Worm (Caenorhabditis elegans) whole organism, L4 larva: Measurements from ENCODE around the gene mtl-1.

ENCODE experiments used
- D1046.2 ChIP-seq: fragments of 200-800 bp; sonication (Bioruptor generic); IDR thresholded peaks from 2 replicates; pipeline ENCODE4 v1.3.6; 2022; ENCODE audit warnings: missing genetic modification characterization, missing compliant biosample characterization
- F26F4.8 ChIP-seq: fragments of 200-800 bp; sonication (Bioruptor generic); conservative IDR thresholded peaks from 2 replicates; pipeline ENCODE4 v1.3.6; 2022; ENCODE audit warnings: missing genetic modification characterization, missing compliant biosample characterization
- F44E2.7 ChIP-seq: fragments of 200-800 bp; sonication (Bioruptor generic); IDR thresholded peaks from 2 replicates; pipeline ENCODE4 v2.1.2; 2022; ENCODE audit warnings: missing genetic modification characterization, missing compliant biosample characterization
- T20F7.1 ChIP-seq: fragments of 200-800 bp; sonication (Bioruptor generic); optimal IDR thresholded peaks from 2 replicates; lab custom pipeline; 2018; ENCODE audit warnings: mild to moderate bottlenecking, missing genetic modification characterization, missing compliant biosample characterization
- T26A8.4 ChIP-seq: fragments of 200-800 bp; sonication (Bioruptor generic); IDR thresholded peaks from 2 replicates; pipeline ENCODE4 v1.3.6; 2022; ENCODE audit warnings: missing genetic modification characterization, missing compliant biosample characterization
- attf-4 ChIP-seq: sonication (generic microtip); optimal IDR thresholded peaks from 3 replicates; lab custom pipeline; 2017; ENCODE audit warnings: missing biosample characterization, missing genetic modification characterization
- ceh-20 ChIP-seq: fragments of 200-800 bp; sonication (Bioruptor generic); IDR thresholded peaks from 2 replicates; pipeline ENCODE4 v1.3.6; 2022; ENCODE audit warnings: missing genetic modification reagents, missing genetic modification characterization, missing compliant biosample characterization
- ces-1 ChIP-seq: fragments of 150-350 bp; sonication (generic microtip); optimal IDR thresholded peaks from 4 replicates; lab custom pipeline; 2014; ENCODE audit warnings: missing biosample characterization, missing genetic modification reagents, missing genetic modification characterization
- cey-2 ChIP-seq: sonication (generic microtip); optimal IDR thresholded peaks from 3 replicates; lab custom pipeline; 2017; ENCODE audit warnings: missing genetic modification characterization, mild to moderate bottlenecking, missing compliant biosample characterization, antibody characterized with exemption, borderline replicate concordance; ENCODE audit not compliant: insufficient read depth
- daf-12 ChIP-seq: fragments of 150-350 bp; optimal IDR thresholded peaks from 2 replicates; lab custom pipeline; 2014; ENCODE audit warnings: missing biosample characterization, missing genetic modification reagents, missing genetic modification characterization
- daf-16 ChIP-seq, 3 experiments: sonication (generic microtip); optimal IDR thresholded peaks; 2 replicates each; lab custom pipeline; 2016 to 2017; ENCODE audit warnings: missing genetic modification characterization in 3 of 3, missing genetic modification reagents in 3 of 3, mild to moderate bottlenecking in 2 of 3, missing compliant biosample characterization in 2 of 3, missing biosample characterization in 1 of 3, moderate library complexity in 1 of 3
- daf-8 ChIP-seq: fragments of 200-800 bp; sonication (Bioruptor generic); IDR thresholded peaks from 2 replicates; pipeline ENCODE4 v1.3.6; 2022; ENCODE audit warnings: missing genetic modification characterization, missing compliant biosample characterization
- dmd-8 ChIP-seq: fragments of 200-800 bp; sonication (Bioruptor generic); IDR thresholded peaks from 2 replicates; pipeline ENCODE4 v1.3.6; 2022; ENCODE audit warnings: missing genetic modification characterization, missing compliant biosample characterization
- duxl-1 ChIP-seq: sonication (generic microtip); optimal IDR thresholded peaks from 2 replicates; lab custom pipeline; 2016; ENCODE audit warnings: mild to moderate bottlenecking, missing genetic modification characterization, moderate library complexity, missing compliant biosample characterization; ENCODE audit not compliant: poor library complexity
- gei-8 ChIP-seq: fragments of 200-800 bp; sonication (Bioruptor generic); optimal IDR thresholded peaks from 2 replicates; lab custom pipeline; 2018; ENCODE audit warnings: mild to moderate bottlenecking, missing genetic modification characterization, missing compliant biosample characterization
- hif-1 ChIP-seq, 2 experiments: sonication (generic microtip); optimal IDR thresholded peaks; 2 replicates each; lab custom pipeline; 2016 to 2017; ENCODE audit warnings: missing compliant biosample characterization in 2 of 2, missing genetic modification characterization in 2 of 2, missing genetic modification reagents in 2 of 2, missing genotype in 2 of 2, mild to moderate bottlenecking in 1 of 2
- hlh-11 ChIP-seq: fragments of 200-800 bp; sonication (Bioruptor generic); optimal IDR thresholded peaks from 2 replicates; lab custom pipeline; 2018; ENCODE audit warnings: mild to moderate bottlenecking, missing genetic modification characterization, missing compliant biosample characterization
- lim-7 ChIP-seq: fragments of 200-800 bp; sonication (Bioruptor generic); IDR thresholded peaks from 2 replicates; pipeline ENCODE4 v1.3.6; 2022; ENCODE audit warnings: missing genetic modification characterization, missing compliant biosample characterization
- lin-1 ChIP-seq: fragments of 200-800 bp; sonication (Bioruptor generic); IDR thresholded peaks from 2 replicates; pipeline ENCODE4 v1.3.6; 2022; ENCODE audit warnings: missing genetic modification reagents, missing genetic modification characterization, missing compliant biosample characterization
- lin-13 ChIP-seq: fragments of 150-350 bp; optimal IDR thresholded peaks from 2 replicates; lab custom pipeline; 2014; ENCODE audit warnings: missing biosample characterization, missing genetic modification reagents, missing genetic modification characterization
- lin-15B ChIP-seq: fragments of 150-350 bp; sonication (generic microtip); optimal IDR thresholded peaks from 3 replicates; lab custom pipeline; 2014; ENCODE audit warnings: missing biosample characterization, missing genetic modification characterization
- mdl-1 ChIP-seq, 2 experiments: fragments of 150-350 bp in 1 of 2; sonication (generic microtip) in 1 of 2; optimal IDR thresholded peaks; 2 replicates each; lab custom pipeline; 2014 to 2017; ENCODE audit warnings: missing biosample characterization in 2 of 2, missing genetic modification characterization in 2 of 2
- mes-2 ChIP-seq: sonication (generic microtip); optimal IDR thresholded peaks from 2 replicates; lab custom pipeline; 2016; ENCODE audit warnings: missing genotype, mild to moderate bottlenecking, missing genetic modification characterization, missing compliant biosample characterization; ENCODE audit not compliant: poor library complexity, severe bottlenecking
- mxl-2 ChIP-seq: fragments of 200-800 bp; sonication (Bioruptor generic); conservative IDR thresholded peaks from 2 replicates; pipeline ENCODE4 v1.3.6; 2022; ENCODE audit warnings: missing genetic modification reagents, missing genetic modification characterization, missing compliant biosample characterization
- mxl-3 ChIP-seq: fragments of 200-800 bp; sonication (Bioruptor generic); optimal IDR thresholded peaks from 2 replicates; lab custom pipeline; 2018; ENCODE audit warnings: mild to moderate bottlenecking, missing genetic modification characterization, missing compliant biosample characterization
- nhr-102 ChIP-seq: sonication (generic microtip); optimal IDR thresholded peaks from 2 replicates; lab custom pipeline; 2016; ENCODE audit warnings: mild to moderate bottlenecking, missing genetic modification characterization, moderate library complexity, missing compliant biosample characterization
- nhr-11 ChIP-seq: fragments of 150-350 bp; optimal IDR thresholded peaks from 2 replicates; lab custom pipeline; 2014; ENCODE audit warnings: missing biosample characterization, missing genetic modification characterization
- nhr-111 ChIP-seq: fragments of 200-800 bp; sonication (Bioruptor generic); optimal IDR thresholded peaks from 2 replicates; lab custom pipeline; 2018; ENCODE audit warnings: mild to moderate bottlenecking, missing genetic modification characterization, missing compliant biosample characterization
- nhr-237 ChIP-seq: sonication (generic microtip); optimal IDR thresholded peaks from 2 replicates; lab custom pipeline; 2017; ENCODE audit warnings: missing biosample characterization, missing genetic modification characterization
- nhr-25 ChIP-seq: sonication (generic microtip); optimal IDR thresholded peaks from 2 replicates; lab custom pipeline; 2017; ENCODE audit warnings: missing genetic modification characterization, mild to moderate bottlenecking, missing compliant biosample characterization, antibody characterized with exemption, moderate library complexity, borderline replicate concordance; ENCODE audit not compliant: insufficient read depth
- nhr-28 ChIP-seq: fragments of 150-350 bp; optimal IDR thresholded peaks from 2 replicates; lab custom pipeline; 2014; ENCODE audit warnings: missing biosample characterization, missing genetic modification characterization
- nhr-42 ChIP-seq: fragments of 200-800 bp; sonication (Bioruptor generic); IDR thresholded peaks from 2 replicates; pipeline ENCODE4 v1.3.6; 2022; ENCODE audit warnings: missing genetic modification characterization, missing compliant biosample characterization
- nhr-48 ChIP-seq: sonication (generic microtip); optimal IDR thresholded peaks from 2 replicates; lab custom pipeline; 2016; ENCODE audit warnings: mild to moderate bottlenecking, missing genetic modification characterization, missing compliant biosample characterization
- nhr-6 ChIP-seq: fragments of 150-350 bp; optimal IDR thresholded peaks from 2 replicates; lab custom pipeline; 2014; ENCODE audit warnings: missing biosample characterization, missing genetic modification characterization
- nhr-76 ChIP-seq: fragments of 150-350 bp; optimal IDR thresholded peaks from 2 replicates; lab custom pipeline; 2014; ENCODE audit warnings: missing biosample characterization, missing genetic modification characterization
- php-3 ChIP-seq: fragments of 200-800 bp; sonication (Bioruptor generic); IDR thresholded peaks from 2 replicates; pipeline ENCODE4 v1.3.6; 2022; ENCODE audit warnings: missing genetic modification reagents, missing genetic modification characterization, missing compliant biosample characterization
- rbr-2 ChIP-seq: sonication (generic microtip); optimal IDR thresholded peaks from 2 replicates; lab custom pipeline; 2016; ENCODE audit warnings: missing genotype, missing genetic modification characterization, missing compliant biosample characterization
- snpc-4 ChIP-seq: fragments of 150-350 bp; optimal IDR thresholded peaks from 2 replicates; lab custom pipeline; 2014; ENCODE audit warnings: missing biosample characterization, missing genetic modification characterization
- spr-1 ChIP-seq: sonication (generic microtip); optimal IDR thresholded peaks from 2 replicates; lab custom pipeline; 2016; ENCODE audit warnings: mild to moderate bottlenecking, missing genetic modification characterization, missing compliant biosample characterization
- tag-97 ChIP-seq: fragments of 200-800 bp; sonication (Bioruptor generic); IDR thresholded peaks from 2 replicates; pipeline ENCODE4 v1.3.6; 2022; ENCODE audit warnings: missing genetic modification characterization, missing compliant biosample characterization
- unc-130 ChIP-seq: sonication (generic microtip); optimal IDR thresholded peaks from 2 replicates; lab custom pipeline; 2016; ENCODE audit warnings: missing genetic modification reagents, missing genetic modification characterization, missing compliant biosample characterization
- vab-7 ChIP-seq: fragments of 200-800 bp; sonication (Bioruptor generic); IDR thresholded peaks from 2 replicates; pipeline ENCODE4 v1.3.6; 2022; ENCODE audit warnings: missing genetic modification reagents, missing genetic modification characterization, missing compliant biosample characterization
- zag-1 ChIP-seq: fragments of 150-350 bp; optimal IDR thresholded peaks from 2 replicates; lab custom pipeline; 2014; ENCODE audit warnings: missing biosample characterization, missing genetic modification characterization
- zfp-2 ChIP-seq: sonication (generic microtip); optimal IDR thresholded peaks from 2 replicates; lab custom pipeline; 2016; ENCODE audit warnings: mild to moderate bottlenecking, missing genetic modification characterization, missing compliant biosample characterization
- zfp-3 ChIP-seq: fragments of 200-800 bp; sonication (Bioruptor generic); conservative IDR thresholded peaks from 2 replicates; pipeline ENCODE4 v1.3.6; 2022; ENCODE audit warnings: missing genetic modification reagents, missing genetic modification characterization, missing compliant biosample characterization
- zip-11 ChIP-seq: fragments of 200-800 bp; sonication (Bioruptor generic); IDR thresholded peaks from 2 replicates; pipeline ENCODE4 v1.3.6; 2022; ENCODE audit warnings: missing genetic modification characterization, missing compliant biosample characterization
- zip-2 ChIP-seq: fragments of 150-350 bp; optimal IDR thresholded peaks from 2 replicates; lab custom pipeline; 2014; ENCODE audit warnings: missing biosample characterization, missing genetic modification characterization
- ztf-11 ChIP-seq: fragments of 150-350 bp; optimal IDR thresholded peaks from 2 replicates; lab custom pipeline; 2014; ENCODE audit warnings: missing biosample characterization, missing genetic modification characterization
- ztf-7 ChIP-seq: fragments of 150-350 bp; optimal IDR thresholded peaks from 2 replicates; lab custom pipeline; 2014; ENCODE audit warnings: missing biosample characterization, missing genetic modification characterization

mtl-1 gene

ce11 chrV:6709050-6709683 lies 17.5 kb upstream of the mtl-1 start, which contains the start of gene dlst-1 (continued):
- no peak for TF ChIP-seq mdl-1 (tag; optimal IDR thresholded peaks at IDR 0.05; lab: Kevin White, UChicago)
- TF ChIP-seq daf-12 (tag; lab: Kevin White, UChicago): no peak
- no peak for TF ChIP-seq T26A8.4 (GFP tag; lab: Robert Waterston, UW)
- no peak for TF ChIP-seq nhr-28 (tag; lab: Kevin White, UChicago)
- TF ChIP-seq gei-8 (GFP tag; lab: Kevin White, UChicago): no peak
- TF ChIP-seq zip-11 (GFP tag; lab: Robert Waterston, UW): no peak
- no peak for TF ChIP-seq daf-8
- TF ChIP-seq nhr-48 (tag; lab: Kevin White, UChicago): peak; percentile 35
- TF ChIP-seq rbr-2 (tag; lab: Kevin White, UChicago): peak; percentile 37
- peak; percentile 54 for TF ChIP-seq mxl-3 (GFP tag; lab: Kevin White, UChicago)
- no peak for TF ChIP-seq attf-4 (tag; lab: Kevin White, UChicago)
- TF ChIP-seq daf-16 (GFP tag; optimal IDR thresholded peaks at IDR 0.05; lab: Kevin White, UChicago): peak in 1 of 2 experiments; percentile 13
- TF ChIP-seq daf-16 (tag; optimal IDR thresholded peaks at IDR 0.05; lab: Kevin White, UChicago): peak; percentile 53
- TF ChIP-seq lim-7: no peak
- no peak for TF ChIP-seq F26F4.8
- no peak for TF ChIP-seq zfp-2 (tag; lab: Kevin White, UChicago)
- no peak for TF ChIP-seq nhr-25
- TF ChIP-seq ceh-20 (GFP tag; lab: Robert Waterston, UW): no peak
- no peak for TF ChIP-seq F44E2.7 (GFP tag; lab: Robert Waterston, UW)
- TF ChIP-seq vab-7: no peak
- TF ChIP-seq ztf-7 (tag; lab: Kevin White, UChicago): no peak
- TF ChIP-seq php-3: no peak
- no peak for TF ChIP-seq nhr-237 (tag; lab: Kevin White, UChicago)
- TF ChIP-seq, all 104 proteins: peak for 22

DNA sequence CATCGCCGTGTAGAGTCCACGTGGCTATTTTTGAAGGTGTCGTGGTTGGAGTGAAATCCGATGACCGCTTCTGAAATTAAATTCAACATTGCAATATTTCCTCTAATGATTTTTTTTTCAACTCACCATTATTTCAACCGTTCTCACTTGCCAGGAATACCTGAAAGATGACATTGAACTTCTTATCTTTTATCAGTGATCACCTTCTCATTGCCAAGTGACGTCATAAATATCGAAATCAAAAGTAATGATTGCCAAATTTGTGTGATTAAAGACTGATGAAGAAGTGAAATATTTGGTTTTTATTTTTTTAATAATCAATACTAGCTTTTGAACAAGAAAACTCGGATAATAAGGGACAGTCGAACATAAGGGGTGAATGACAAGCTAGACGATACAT lies 15.1 kb upstream of the mtl-1 start, which contains the start of gene W02F12.4:
Gene W02F12.4, minus strand, starts transcription at position 164 of the 400 bp plus-strand sequence.
- TF ChIP-seq F44E2.7 (GFP tag; lab: Robert Waterston, UW) (no peak), mes-2 (tag; lab: Kevin White, UChicago) (peak; percentile 11), T20F7.1 (GFP tag; lab: Kevin White, UChicago) (peak; percentile 79), ztf-7 (tag; lab: Kevin White, UChicago) (no peak), nhr-42 (GFP tag; lab: Robert Waterston, UW) (no peak), lin-15B (tag; lab: Kevin White, UChicago) (no peak), ztf-11 (tag; lab: Kevin White, UChicago) (no peak), php-3 (0 out of 2 replicates have a peak, but pooled peaks have one; percentile 7), hif-1 (tag; optimal IDR thresholded peaks at IDR 0.05; lab: Kevin White, UChicago) (no peak), nhr-6 (peak; percentile 28), lin-1 (GFP tag; lab: Robert Waterston, UW) (0 out of 2 replicates have a peak, but pooled peaks have one; percentile 53), zag-1 (tag; lab: Kevin White, UChicago) (no peak), hlh-11 (tag; lab: Kevin White, UChicago) (peak; percentile 66), tag-97 (GFP tag; lab: Robert Waterston, UW) (no peak), nhr-76 (no peak), nhr-102 (peak; percentile 30), D1046.2 (GFP tag; lab: Robert Waterston, UW) (no peak), nhr-11 (tag; lab: Kevin White, UChicago) (no peak), ces-1 (GFP tag; lab: Kevin White, UChicago) (no peak), daf-16 (GFP tag; optimal IDR thresholded peaks at IDR 0.05; lab: Kevin White, UChicago) (no peak), daf-16 (tag; optimal IDR thresholded peaks at IDR 0.05; lab: Kevin White, UChicago) (peak; percentile 67), mxl-2 (GFP tag; lab: Robert Waterston, UW) (no peak), dmd-8 (no peak), spr-1 (tag; lab: Kevin White, UChicago) (no peak), unc-130 (no peak), duxl-1 (tag; lab: Kevin White, UChicago) (no peak), daf-8 (no peak), cey-2 (tag; lab: Kevin White, UChicago) (no peak), snpc-4 (tag; lab: Kevin White, UChicago) (no peak), lin-13 (no peak), zfp-3 (GFP tag; lab: Robert Waterston, UW) (no peak), nhr-111 (GFP tag; lab: Kevin White, UChicago) (no peak), zip-2 (no peak)
